Worm (Caenorhabditis elegans) whole organism, young adult: ENCODE results near the gene W09C2.7.

Experiments used
- B0019.2 ChIP-seq: fragments of 200-800 bp; sonication (Bioruptor generic); conservative IDR thresholded peaks from 2 replicates; pipeline ENCODE4 v1.3.6; 2022; ENCODE audit warnings: missing genetic modification reagents, missing genetic modification characterization, missing compliant biosample characterization
- F22D6.2 ChIP-seq: sonication (generic microtip); optimal IDR thresholded peaks from 2 replicates; lab custom pipeline; 2016; ENCODE audit warnings: mild to moderate bottlenecking, missing genetic modification characterization, missing compliant biosample characterization
- F39B2.1 ChIP-seq: fragments of 200-800 bp; sonication (Bioruptor generic); IDR thresholded peaks from 2 replicates; pipeline ENCODE4 v1.3.6; 2022; ENCODE audit warnings: missing genetic modification reagents, missing genetic modification characterization, missing compliant biosample characterization
- K11D2.4 ChIP-seq: fragments of 200-800 bp; sonication (Bioruptor generic); IDR thresholded peaks from 2 replicates; pipeline ENCODE4 v1.3.6; 2022; ENCODE audit warnings: missing genetic modification reagents, missing genetic modification characterization, missing compliant biosample characterization
- Y53G8AR.9 ChIP-seq: fragments of 200-800 bp; sonication (Bioruptor generic); conservative IDR thresholded peaks from 2 replicates; pipeline ENCODE4 v1.3.6; 2022; ENCODE audit warnings: missing genetic modification reagents, missing genetic modification characterization, missing compliant biosample characterization
- Y56A3A.18 ChIP-seq: fragments of 200-800 bp; sonication (Bioruptor generic); IDR thresholded peaks from 2 replicates; pipeline ENCODE4 v1.3.6; 2022; ENCODE audit warnings: missing genetic modification reagents, missing genetic modification characterization, missing compliant biosample characterization
- Y79H2A.3 ChIP-seq: fragments of 200-800 bp; sonication (Bioruptor generic); conservative IDR thresholded peaks from 2 replicates; pipeline ENCODE4 v1.3.6; 2022; ENCODE audit warnings: missing genetic modification reagents, missing genetic modification characterization, missing compliant biosample characterization
- aptf-3 ChIP-seq: fragments of 200-800 bp; sonication (Bioruptor generic); IDR thresholded peaks from 2 replicates; pipeline ENCODE4 v1.3.6; 2022; ENCODE audit warnings: missing genetic modification characterization, missing compliant biosample characterization
- attf-3 ChIP-seq: fragments of 200-800 bp; sonication (Bioruptor generic); conservative IDR thresholded peaks from 2 replicates; pipeline ENCODE4 v1.3.6; 2022; ENCODE audit warnings: missing genetic modification reagents, missing genetic modification characterization, missing compliant biosample characterization
- cebp-2 ChIP-seq: fragments of 200-800 bp; sonication (Bioruptor generic); IDR thresholded peaks from 2 replicates; pipeline ENCODE4 v1.3.6; 2022; ENCODE audit warnings: missing genetic modification characterization, missing compliant biosample characterization
- ceh-40 ChIP-seq: fragments of 200-800 bp; sonication (Bioruptor generic); IDR thresholded peaks from 2 replicates; pipeline ENCODE4 v1.3.6; 2022; ENCODE audit warnings: missing genetic modification characterization, missing compliant biosample characterization
- ceh-79 ChIP-seq: sonication (generic microtip); optimal IDR thresholded peaks from 2 replicates; lab custom pipeline; 2017; ENCODE audit warnings: mild to moderate bottlenecking, missing genetic modification characterization, missing compliant biosample characterization
- dpl-1 ChIP-seq: fragments of 150-350 bp; optimal IDR thresholded peaks from 2 replicates; lab custom pipeline; 2014; ENCODE audit warnings: missing biosample characterization, missing genetic modification reagents, missing genetic modification characterization
- egl-44 ChIP-seq: fragments of 200-800 bp; sonication (Bioruptor generic); IDR thresholded peaks from 2 replicates; pipeline ENCODE4 v1.3.6; 2022; ENCODE audit warnings: missing genetic modification reagents, missing genetic modification characterization, missing compliant biosample characterization
- gei-17 ChIP-seq: fragments of 200-800 bp; sonication (Bioruptor generic); optimal IDR thresholded peaks from 2 replicates; lab custom pipeline; 2018; ENCODE audit warnings: mild to moderate bottlenecking, missing genetic modification characterization, missing compliant biosample characterization
- hlh-12 ChIP-seq: sonication (generic microtip); optimal IDR thresholded peaks from 2 replicates; lab custom pipeline; 2016; ENCODE audit warnings: missing genetic modification characterization, missing compliant biosample characterization
- hlh-26 ChIP-seq: fragments of 200-800 bp; sonication (Bioruptor generic); conservative IDR thresholded peaks from 2 replicates; pipeline ENCODE4 v1.3.6; 2022; ENCODE audit warnings: missing genetic modification reagents, missing genetic modification characterization, missing compliant biosample characterization
- hmg-20 ChIP-seq: fragments of 200-800 bp; sonication (Bioruptor generic); IDR thresholded peaks from 2 replicates; pipeline ENCODE4 v1.3.6; 2022; ENCODE audit warnings: missing genetic modification reagents, missing genetic modification characterization, missing compliant biosample characterization
- hsf-1 ChIP-seq: fragments of 200-800 bp; sonication (Bioruptor generic); IDR thresholded peaks from 2 replicates; pipeline ENCODE4 v1.3.6; 2022; ENCODE audit warnings: missing genetic modification reagents, missing genetic modification characterization, missing compliant biosample characterization
- lin-26 ChIP-seq: fragments of 200-800 bp; sonication (Bioruptor generic); IDR thresholded peaks from 2 replicates; pipeline ENCODE4 v1.3.6; 2022; ENCODE audit warnings: missing genetic modification reagents, missing genetic modification characterization, missing compliant biosample characterization
- lir-1 ChIP-seq: fragments of 200-800 bp; sonication (Bioruptor generic); conservative IDR thresholded peaks from 2 replicates; pipeline ENCODE4 v1.3.6; 2022; ENCODE audit warnings: missing genetic modification reagents, missing genetic modification characterization, missing compliant biosample characterization
- madf-3 ChIP-seq: fragments of 200-800 bp; sonication (Bioruptor generic); IDR thresholded peaks from 2 replicates; pipeline ENCODE4 v1.3.6; 2022; ENCODE audit warnings: missing genetic modification reagents, missing genetic modification characterization, missing compliant biosample characterization
- madf-6 ChIP-seq: fragments of 200-800 bp; sonication (Bioruptor generic); IDR thresholded peaks from 2 replicates; pipeline ENCODE4 v1.3.6; 2022; ENCODE audit warnings: missing genetic modification reagents, missing genetic modification characterization, missing compliant biosample characterization
- mcd-1 ChIP-seq: fragments of 200-800 bp; sonication (Bioruptor generic); IDR thresholded peaks from 2 replicates; pipeline ENCODE4 v1.3.6; 2022; ENCODE audit warnings: missing genetic modification reagents, missing genetic modification characterization, missing compliant biosample characterization
- nfya-1 ChIP-seq: sonication (generic microtip); optimal IDR thresholded peaks from 2 replicates; lab custom pipeline; 2017; ENCODE audit warnings: antibody characterized with exemption, missing compliant biosample characterization, missing genetic modification characterization, borderline replicate concordance; ENCODE audit not compliant: insufficient read depth
- nfya-2 ChIP-seq: fragments of 200-800 bp; sonication (Bioruptor generic); IDR thresholded peaks from 2 replicates; pipeline ENCODE4 v1.3.6; 2022; ENCODE audit warnings: missing genetic modification reagents, missing genetic modification characterization, missing compliant biosample characterization
- nhr-120 ChIP-seq: fragments of 200-800 bp; sonication (Bioruptor generic); IDR thresholded peaks from 2 replicates; pipeline ENCODE4 v1.3.6; 2022; ENCODE audit warnings: missing genetic modification characterization, missing compliant biosample characterization
- nhr-179 ChIP-seq: sonication (generic microtip); optimal IDR thresholded peaks from 2 replicates; lab custom pipeline; 2016; ENCODE audit warnings: mild to moderate bottlenecking, missing genetic modification characterization, missing compliant biosample characterization
- nhr-80 ChIP-seq: sonication (generic microtip); optimal IDR thresholded peaks from 2 replicates; lab custom pipeline; 2016; ENCODE audit warnings: missing genetic modification characterization, missing compliant biosample characterization
- pbrm-1 ChIP-seq: fragments of 200-800 bp; sonication (Bioruptor generic); IDR thresholded peaks from 2 replicates; pipeline ENCODE4 v1.3.6; 2022; ENCODE audit warnings: missing genetic modification reagents, missing genetic modification characterization, missing compliant biosample characterization
- pha-4 ChIP-seq: fragments of 150-350 bp; sonication (generic microtip); optimal IDR thresholded peaks from 2 replicates; lab custom pipeline; 2014; ENCODE audit warnings: missing biosample characterization, missing genetic modification reagents, missing genetic modification characterization
- rcor-1 ChIP-seq: fragments of 200-800 bp; sonication (Bioruptor generic); IDR thresholded peaks from 2 replicates; pipeline ENCODE4 v1.3.6; 2022; ENCODE audit warnings: missing genetic modification reagents, missing genetic modification characterization, missing compliant biosample characterization
- repo-1 ChIP-seq: sonication (generic microtip); optimal IDR thresholded peaks from 2 replicates; lab custom pipeline; 2017; ENCODE audit warnings: mild to moderate bottlenecking, missing genetic modification characterization, missing compliant biosample characterization
- sdz-38 ChIP-seq: sonication (generic microtip); optimal IDR thresholded peaks from 2 replicates; lab custom pipeline; 2016; ENCODE audit warnings: missing genotype, missing genetic modification characterization, missing compliant biosample characterization
- sea-2 ChIP-seq: fragments of 200-800 bp; sonication (Bioruptor generic); IDR thresholded peaks from 2 replicates; pipeline ENCODE4 v1.3.6; 2022; ENCODE audit warnings: missing genetic modification characterization, missing compliant biosample characterization
- snpc-1.1 ChIP-seq: sonication (generic microtip); optimal IDR thresholded peaks from 2 replicates; lab custom pipeline; 2017; ENCODE audit warnings: missing genetic modification characterization, mild to moderate bottlenecking, missing compliant biosample characterization, antibody characterized with exemption, moderate library complexity, missing genotype, missing genetic modification reagents; ENCODE audit not compliant: insufficient read depth
- snpc-4 ChIP-seq, 5 experiments: fragments of 150-350 bp in 1 of 5; sonication (generic microtip) in 4 of 5; optimal IDR thresholded peaks; 2 replicates each; lab custom pipeline; 2014 to 2018; ENCODE audit warnings: missing genetic modification characterization in 5 of 5, missing biosample characterization in 3 of 5, antibody characterized with exemption in 2 of 5, mild to moderate bottlenecking in 2 of 5, missing compliant biosample characterization in 2 of 5, missing genotype in 2 of 5, moderate library complexity in 2 of 5, missing genetic modification reagents in 1 of 5
- tbx-9 ChIP-seq: sonication (generic microtip); optimal IDR thresholded peaks from 2 replicates; lab custom pipeline; 2016; ENCODE audit warnings: borderline replicate concordance, missing genetic modification characterization, inconsistent platforms, missing compliant biosample characterization
- unc-130 ChIP-seq: sonication (generic microtip); optimal IDR thresholded peaks from 2 replicates; lab custom pipeline; 2016; ENCODE audit warnings: missing genetic modification reagents, missing genetic modification characterization, missing compliant biosample characterization
- unc-62 ChIP-seq: fragments of 150-350 bp; optimal IDR thresholded peaks from 2 replicates; lab custom pipeline; 2014; ENCODE audit warnings: missing biosample characterization, missing genetic modification reagents, missing genetic modification characterization
- xnd-1 ChIP-seq: sonication (generic microtip); optimal IDR thresholded peaks from 2 replicates; lab custom pipeline; 2016; ENCODE audit warnings: missing genotype, missing genetic modification reagents, missing genetic modification characterization, missing compliant biosample characterization
- ztf-18 ChIP-seq: sonication (generic microtip); optimal IDR thresholded peaks from 2 replicates; lab custom pipeline; 2016; ENCODE audit warnings: missing genotype, mild to moderate bottlenecking, missing genetic modification characterization, missing compliant biosample characterization
- ztf-22 ChIP-seq: fragments of 200-800 bp; sonication (Bioruptor generic); optimal IDR thresholded peaks from 2 replicates; lab custom pipeline; 2018; ENCODE audit warnings: mild to moderate bottlenecking, missing genetic modification characterization, moderate library complexity, missing compliant biosample characterization
- ztf-25 ChIP-seq: fragments of 200-800 bp; sonication (Bioruptor generic); IDR thresholded peaks from 2 replicates; pipeline ENCODE4 v1.3.6; 2022; ENCODE audit warnings: missing genetic modification reagents, missing genetic modification characterization, missing compliant biosample characterization
- ztf-26 ChIP-seq: sonication (generic microtip); optimal IDR thresholded peaks from 2 replicates; lab custom pipeline; 2017; ENCODE audit warnings: missing genetic modification characterization, missing compliant biosample characterization
- ztf-3 ChIP-seq: fragments of 200-800 bp; sonication (Bioruptor generic); optimal IDR thresholded peaks from 2 replicates; lab custom pipeline; 2018; ENCODE audit warnings: mild to moderate bottlenecking, missing genetic modification characterization, missing compliant biosample characterization

Gene W09C2.7

ce11 chrIV:9592413-9592812, 29.8 kb downstream of the W09C2.7 start, which contains the start of gene pei-1:
Gene pei-1, minus strand, starts transcription at chrIV:9592513.
- TF ChIP-seq nhr-120 (GFP tag; lab: Robert Waterston, UW) (no peak), snpc-1.1 (tag; lab: Kevin White, UChicago) (no peak), ceh-40 (no peak), madf-3 (no peak), cebp-2 (GFP tag; lab: Robert Waterston, UW) (no peak), nfya-1 (tag; lab: Kevin White, UChicago) (no peak), hsf-1 (no peak), pbrm-1 (GFP tag; lab: Robert Waterston, UW) (no peak), dpl-1 (GFP tag; lab: Kevin White, UChicago) (no peak), attf-3 (GFP tag; lab: Robert Waterston, UW) (no peak), gei-17 (GFP tag; lab: Kevin White, UChicago) (no peak), ztf-3 (GFP tag; lab: Kevin White, UChicago) (no peak), snpc-4 (GFP tag; optimal IDR thresholded peaks at IDR 0.05; lab: Kevin White, UChicago) (no peak), snpc-4 (tag; optimal IDR thresholded peaks at IDR 0.05; lab: Kevin White, UChicago) (no peak), tbx-9 (tag; lab: Kevin White, UChicago) (no peak), F22D6.2 (no peak), rcor-1 (no peak), nhr-80 (tag; lab: Kevin White, UChicago) (no peak)

ce11 chrIV:9588784-9589457, 33.3 kb downstream of the W09C2.7 start, which contains the start of gene trcs-1:
Gene trcs-1, minus strand, starts transcription at chrIV:9588834.
- no peak for TF ChIP-seq hlh-12 (tag; lab: Kevin White, UChicago)
- TF ChIP-seq madf-6 (GFP tag; lab: Robert Waterston, UW): peak; percentile 98
- no peak for TF ChIP-seq B0019.2 (GFP tag; lab: Robert Waterston, UW)
- no peak for TF ChIP-seq ceh-79
- TF ChIP-seq nfya-2 (GFP tag; lab: Robert Waterston, UW): no peak
- no peak for TF ChIP-seq hmg-20 (GFP tag; lab: Robert Waterston, UW)
- peak; percentile 74 for TF ChIP-seq snpc-1.1 (tag; lab: Kevin White, UChicago)
- no peak for TF ChIP-seq F39B2.1 (GFP tag; lab: Robert Waterston, UW)
- no peak for TF ChIP-seq unc-62
- no peak for TF ChIP-seq ztf-25 (GFP tag; lab: Robert Waterston, UW)
- peak; percentile 96 for TF ChIP-seq xnd-1 (tag; lab: Kevin White, UChicago)
- TF ChIP-seq gei-17 (GFP tag; lab: Kevin White, UChicago): no peak
- TF ChIP-seq sdz-38 (tag; lab: Kevin White, UChicago): no peak
- TF ChIP-seq ztf-22 (GFP tag; lab: Kevin White, UChicago): no peak
- no peak for TF ChIP-seq ztf-26 (tag; lab: Kevin White, UChicago)
- no peak for TF ChIP-seq egl-44 (GFP tag; lab: Robert Waterston, UW)
- TF ChIP-seq sea-2 (GFP tag; lab: Robert Waterston, UW): no peak
- TF ChIP-seq hlh-26 (GFP tag; lab: Robert Waterston, UW): no peak
- TF ChIP-seq K11D2.4 (GFP tag; lab: Robert Waterston, UW): no peak
- no peak for TF ChIP-seq repo-1
- TF ChIP-seq lin-26 (GFP tag; lab: Robert Waterston, UW): no peak
- TF ChIP-seq unc-130 (GFP tag; lab: Kevin White, UChicago): peak; percentile 40
- no peak; the same call in 1 of the 2 replicates for TF ChIP-seq mcd-1 (GFP tag; lab: Robert Waterston, UW)
- TF ChIP-seq cebp-2 (GFP tag; lab: Robert Waterston, UW): no peak
- no peak for TF ChIP-seq nhr-179 (tag; lab: Kevin White, UChicago)
- TF ChIP-seq lir-1: no peak
- TF ChIP-seq hsf-1: peak; percentile 55; the same call in 1 of the 2 replicates
- peak; percentile 83 for TF ChIP-seq dpl-1 (GFP tag; lab: Kevin White, UChicago)
- no peak for TF ChIP-seq pha-4
- TF ChIP-seq aptf-3 (GFP tag; lab: Robert Waterston, UW): no peak
- TF ChIP-seq nhr-120 (GFP tag; lab: Robert Waterston, UW): no peak
- no peak for TF ChIP-seq Y53G8AR.9 (GFP tag; lab: Robert Waterston, UW)
- TF ChIP-seq ztf-18 (tag; lab: Kevin White, UChicago): no peak
- no peak for TF ChIP-seq Y56A3A.18 (GFP tag; lab: Robert Waterston, UW)
- TF ChIP-seq Y79H2A.3 (GFP tag; lab: Robert Waterston, UW): no peak
